Worm (Caenorhabditis elegans): ENCODE data around the gene F13H8.2.
A peak's percentile ranks its signal among the peaks of the same experiment; 100 is the strongest.

Gene F13H8.2

DNA sequence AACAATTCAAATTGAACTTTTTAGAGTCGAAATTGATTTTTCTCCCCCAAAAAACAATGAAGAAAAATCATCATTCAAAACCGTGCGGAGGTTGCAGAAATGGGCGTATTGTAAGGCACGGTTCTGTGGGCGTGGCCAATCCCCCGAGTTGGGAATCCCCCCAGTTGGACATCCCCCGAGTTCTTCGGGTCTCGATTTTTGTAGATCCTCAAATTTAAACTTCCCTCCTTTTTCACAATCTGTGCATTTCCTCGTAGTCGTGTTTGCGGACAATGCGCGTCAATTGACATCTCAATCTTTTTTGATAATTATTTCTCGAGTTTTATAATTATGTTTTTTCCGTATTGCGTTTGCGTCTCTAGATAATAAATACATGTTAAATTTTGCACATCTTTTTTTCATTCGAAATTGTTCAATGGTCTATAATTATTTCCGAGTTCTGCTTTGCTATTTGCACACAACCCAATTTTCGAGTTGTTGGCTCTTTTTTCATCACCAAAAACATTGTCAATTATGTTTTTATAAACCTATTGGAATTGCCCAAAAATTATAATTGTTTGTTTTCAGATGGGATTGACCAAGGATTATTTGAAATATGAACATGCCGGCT, at the start of gene F13H8.2:
TSS of gene F13H8.2 (plus strand) at position 560 of the 610 bp plus-strand sequence.
- no peak for TF ChIP-seq sem-2 (GFP tag; optimal IDR thresholded peaks at IDR 0.05)
- peak; percentile 4 for TF ChIP-seq ceh-43 (GFP tag; optimal IDR thresholded peaks at IDR 0.05)
- TF ChIP-seq nhr-2 (tag; optimal IDR thresholded peaks at IDR 0.05), result no peak
- TF ChIP-seq nhr-12 (tag; optimal IDR thresholded peaks at IDR 0.05), result no peak
- TF ChIP-seq M03D4.4 (tag; optimal IDR thresholded peaks at IDR 0.05), result no peak
- TF ChIP-seq nhr-28 (tag; optimal IDR thresholded peaks at IDR 0.05), result no peak
- peak; percentile 27 for TF ChIP-seq unc-120 (tag; optimal IDR thresholded peaks at IDR 0.05; ENCODE audit: poor library complexity, severe bottlenecking)
- TF ChIP-seq ces-1 (GFP tag; optimal IDR thresholded peaks at IDR 0.05), result peak; percentile 93
- TF ChIP-seq drap-1 (GFP tag; optimal IDR thresholded peaks at IDR 0.05), result no peak
- peak; percentile 59 for TF ChIP-seq pha-4 (tag; optimal IDR thresholded peaks at IDR 0.05)
- no peak for TF ChIP-seq lin-32 (GFP tag; optimal IDR thresholded peaks at IDR 0.05)
- TF ChIP-seq cnd-1 (tag; optimal IDR thresholded peaks at IDR 0.05), result peak; percentile 12
- peak; percentile 31 for TF ChIP-seq ceh-39 (tag; optimal IDR thresholded peaks at IDR 0.05)
- no peak for TF ChIP-seq ztf-11 (tag; optimal IDR thresholded peaks at IDR 0.05)
- no peak for TF ChIP-seq ceh-83 (GFP tag; optimal IDR thresholded peaks at IDR 0.05)
- TF ChIP-seq nhr-76 (tag; optimal IDR thresholded peaks at IDR 0.05), result no peak
- TF ChIP-seq tbx-8 (GFP tag; optimal IDR thresholded peaks at IDR 0.05), result no peak
- no peak for TF ChIP-seq snpc-4 (tag; optimal IDR thresholded peaks at IDR 0.05)
- peak; percentile 12 for TF ChIP-seq sptf-1 (tag; optimal IDR thresholded peaks at IDR 0.05)
- no peak for TF ChIP-seq unc-62 (GFP tag; optimal IDR thresholded peaks at IDR 0.05)
- TF ChIP-seq bed-3 (GFP tag; optimal IDR thresholded peaks at IDR 0.05), result no peak
- TF ChIP-seq ham-2 (GFP tag; optimal IDR thresholded peaks at IDR 0.05), result no peak
- no peak for TF ChIP-seq zip-8 (tag; optimal IDR thresholded peaks at IDR 0.05)
- peak; percentile 44 for TF ChIP-seq nhr-237 (tag; optimal IDR thresholded peaks at IDR 0.05)
- peak; percentile 77 for TF ChIP-seq lsy-2 (tag; optimal IDR thresholded peaks at IDR 0.05)
- no peak for TF ChIP-seq flh-1 (GFP tag; optimal IDR thresholded peaks at IDR 0.05)
- TF ChIP-seq mep-1 (tag; optimal IDR thresholded peaks at IDR 0.05), result peak; percentile 31
- TF ChIP-seq elt-1 (tag; optimal IDR thresholded peaks at IDR 0.05; ENCODE audit: borderline replicate concordance, insufficient read depth), result no peak
- no peak for TF ChIP-seq unc-39 (tag; optimal IDR thresholded peaks at IDR 0.05)
- no peak for TF ChIP-seq elt-3 (tag; optimal IDR thresholded peaks at IDR 0.05)
- TF ChIP-seq mab-5 (tag; optimal IDR thresholded peaks at IDR 0.05), result no peak
- TF ChIP-seq hlh-1 (tag; optimal IDR thresholded peaks at IDR 0.05), result no peak
- TF ChIP-seq mls-2 (tag; optimal IDR thresholded peaks at IDR 0.05), result peak; percentile 9
- peak; percentile 60 for TF ChIP-seq lin-13 (tag; optimal IDR thresholded peaks at IDR 0.05)
- no peak for TF ChIP-seq blmp-1 (tag; optimal IDR thresholded peaks at IDR 0.05)

DNA sequence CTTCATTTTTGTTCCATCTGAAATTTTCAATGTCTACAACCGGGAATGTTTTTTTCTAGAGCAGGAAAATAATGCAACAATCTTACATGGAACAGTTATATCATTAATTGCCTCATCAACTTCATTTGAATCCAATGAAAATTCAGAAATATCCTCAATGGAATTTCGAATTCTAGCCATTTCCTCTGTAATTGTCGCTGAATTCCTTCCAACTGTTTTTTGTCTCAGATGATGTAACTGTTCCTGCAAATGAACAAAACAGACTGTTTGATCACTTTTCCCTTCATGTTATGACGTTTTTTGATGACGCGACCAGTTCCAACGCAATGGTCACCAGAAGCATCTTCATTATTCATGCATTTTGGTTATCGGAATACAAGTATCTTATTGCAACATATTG, 48.7 kb upstream of the F13H8.2 start:
- no peak for TF ChIP-seq M03D4.4 (tag; optimal IDR thresholded peaks at IDR 0.05)
- no peak for TF ChIP-seq lsy-2 (tag; optimal IDR thresholded peaks at IDR 0.05)
- no peak for TF ChIP-seq nhr-28 (tag; optimal IDR thresholded peaks at IDR 0.05)
- TF ChIP-seq flh-1 (GFP tag; optimal IDR thresholded peaks at IDR 0.05), result no peak
- TF ChIP-seq tbx-8 (GFP tag; optimal IDR thresholded peaks at IDR 0.05), result no peak
- no peak for TF ChIP-seq snpc-4 (tag; optimal IDR thresholded peaks at IDR 0.05)
- no peak for TF ChIP-seq drap-1 (GFP tag; optimal IDR thresholded peaks at IDR 0.05)

DNA sequence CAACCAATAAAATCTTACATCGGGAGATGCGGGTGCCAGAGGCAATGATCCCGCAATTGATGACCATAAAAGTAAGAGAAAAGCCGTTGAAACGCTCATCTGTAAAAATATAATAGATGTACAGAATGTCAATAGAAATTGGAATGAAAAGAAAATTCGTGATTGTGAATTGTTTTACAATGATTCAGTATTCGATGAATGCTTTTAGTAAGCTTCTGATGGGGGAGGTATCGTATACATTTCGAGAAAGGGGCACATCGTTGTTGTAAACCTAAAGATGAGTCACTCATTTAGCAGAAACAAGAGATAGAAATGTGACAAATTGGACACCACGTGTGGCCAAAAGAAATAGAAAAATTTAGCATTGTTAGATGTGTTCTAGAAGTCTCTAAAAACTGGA, 47.6 kb upstream of the F13H8.2 start, which contains the start of gene C30B5.6:
TSS of gene C30B5.6 (minus strand) at position 101 of the 400 bp plus-strand sequence.
- TF ChIP-seq lin-13 (tag; optimal IDR thresholded peaks at IDR 0.05) (no peak), ceh-43 (GFP tag; optimal IDR thresholded peaks at IDR 0.05) (no peak), bed-3 (GFP tag; optimal IDR thresholded peaks at IDR 0.05) (no peak)

DNA sequence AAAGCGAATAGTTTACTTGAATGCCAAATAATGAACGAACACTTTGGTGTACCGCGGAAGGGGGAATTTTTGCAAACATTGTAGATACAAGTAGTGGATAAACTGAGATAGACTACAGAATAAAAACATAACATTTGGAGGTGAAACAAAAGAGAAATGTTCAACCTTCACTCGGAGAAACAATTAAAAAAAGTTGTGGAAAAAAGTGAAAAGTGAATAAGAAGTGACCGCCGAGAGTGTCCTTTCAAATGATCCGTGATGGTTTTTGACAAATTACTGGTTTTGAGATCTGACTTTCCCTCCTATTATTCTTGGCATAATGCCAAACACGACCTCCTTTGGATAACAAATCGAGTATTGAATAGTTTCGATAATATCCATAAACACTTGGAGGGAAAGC, 46.4 kb upstream of the F13H8.2 start:
- no peak for TF ChIP-seq zip-8 (tag; optimal IDR thresholded peaks at IDR 0.05)
- TF ChIP-seq mls-2 (tag; optimal IDR thresholded peaks at IDR 0.05), result no peak
- TF ChIP-seq nhr-237 (tag; optimal IDR thresholded peaks at IDR 0.05), result no peak
- no peak for TF ChIP-seq flh-1 (GFP tag; optimal IDR thresholded peaks at IDR 0.05)
- no peak for TF ChIP-seq ceh-39 (tag; optimal IDR thresholded peaks at IDR 0.05)
- TF ChIP-seq nhr-12 (tag; optimal IDR thresholded peaks at IDR 0.05), result no peak
- no peak for TF ChIP-seq M03D4.4 (tag; optimal IDR thresholded peaks at IDR 0.05)
- no peak for TF ChIP-seq unc-39 (tag; optimal IDR thresholded peaks at IDR 0.05)
- no peak for TF ChIP-seq mab-5 (tag; optimal IDR thresholded peaks at IDR 0.05)
- TF ChIP-seq hlh-1 (tag; optimal IDR thresholded peaks at IDR 0.05), result no peak
